Worm (Caenorhabditis elegans) whole organism, L4/young adult: Measurements from ENCODE around the gene fbxa-120.

ENCODE experiments used
- dao-5 ChIP-seq: sonication (generic microtip); optimal IDR thresholded peaks from 2 replicates; lab custom pipeline; 2016; ENCODE audit warnings: missing genotype, missing genetic modification characterization, moderate library complexity, missing compliant biosample characterization
- him-1 ChIP-seq: sonication (generic microtip); optimal IDR thresholded peaks from 2 replicates; lab custom pipeline; 2016; ENCODE audit warnings: missing genotype, missing genetic modification reagents, missing genetic modification characterization, missing compliant biosample characterization

- TF ChIP-seq him-1 (no peak), dao-5 (tag; lab: Kevin White, UChicago) (no peak)
These were observed 33.8 kb downstream of the fbxa-120 start, which contains the start of gene C53C11.2 for ce11 chrX:17336354-17336753.
